Worm (Caenorhabditis elegans): Measurements from ENCODE around the gene B0244.17.

DNA sequence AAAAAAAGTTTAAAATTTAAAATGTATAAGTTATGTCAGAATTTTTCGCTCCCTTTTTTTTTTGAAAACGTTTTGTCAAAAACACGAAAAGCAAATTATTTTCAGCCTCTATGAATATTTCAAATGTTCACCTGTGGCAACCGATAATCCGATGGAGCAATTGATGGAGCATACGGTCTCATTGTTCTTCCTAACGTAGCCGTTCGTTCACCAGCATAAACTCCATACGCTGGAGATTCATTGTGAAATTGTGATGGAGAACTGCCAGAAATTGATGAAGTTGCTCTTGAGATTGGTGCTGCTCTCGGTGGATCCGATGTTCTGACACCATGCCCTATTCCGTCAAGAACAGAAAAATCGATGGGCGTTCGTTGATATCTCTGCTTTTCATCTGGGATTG, 41.2 kb upstream of the B0244.17 start:
- TF ChIP-seq ceh-88 (GFP tag; IDR thresholded peaks at IDR 0.05) (no peak), fkh-10 (GFP tag; optimal IDR thresholded peaks at IDR 0.05) (no peak), snpc-4 (tag; optimal IDR thresholded peaks at IDR 0.05) (no peak), nhr-11 (tag; optimal IDR thresholded peaks at IDR 0.05) (no peak), rnt-1 (tag; optimal IDR thresholded peaks at IDR 0.05) (no peak)
